Fruit fly (Drosophila melanogaster): ENCODE measurements around the gene bor.

DNA sequence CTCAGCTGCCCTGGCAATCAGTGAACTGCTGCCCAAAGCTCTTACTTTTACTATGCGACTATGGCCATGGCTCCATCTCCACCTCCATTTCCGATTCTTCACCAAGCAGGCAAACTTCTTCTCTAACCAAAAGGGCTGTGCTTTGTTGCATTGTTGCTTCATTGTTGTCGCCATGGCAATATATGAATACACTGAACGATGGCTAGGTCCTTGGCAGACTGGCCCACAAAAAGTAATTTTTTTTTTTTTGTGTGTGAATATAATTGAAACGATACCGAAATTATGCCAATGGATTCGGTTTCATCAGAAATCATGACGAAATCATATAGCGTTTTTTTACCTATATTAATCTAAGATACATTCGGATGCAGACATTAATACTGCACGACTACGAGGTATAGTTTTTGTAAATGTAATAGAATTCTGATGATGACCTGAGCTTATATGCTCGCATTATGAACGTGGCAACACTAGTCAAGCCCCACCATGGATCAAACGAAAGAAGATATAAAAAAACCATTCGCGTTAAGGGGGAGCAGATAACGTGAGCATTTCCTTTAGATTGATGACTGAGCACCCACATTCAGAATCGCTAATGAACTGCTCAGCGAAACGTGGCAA, 43.8 kb downstream of the bor start:
- TF ChIP-seq ttk (optimal IDR thresholded peaks at IDR 0.05) (no peak), insv (optimal IDR thresholded peaks at IDR 0.05) (no peak), psq (optimal IDR thresholded peaks at IDR 0.05) (no peak), Myc (optimal IDR thresholded peaks at IDR 0.05) (no peak)
